Worm (Caenorhabditis elegans) whole organism, mixed stage, embryonic: ENCODE measurements around the gene nspc-12.

ENCODE experiments used
- bed-3 ChIP-seq: fragments of 200-800 bp; sonication (Bioruptor generic); optimal IDR thresholded peaks from 3 replicates; lab custom pipeline; 2018; ENCODE audit warnings: mild to moderate bottlenecking, missing genetic modification characterization, moderate library complexity, missing compliant biosample characterization
- blmp-1 ChIP-seq: fragments of 150-350 bp; optimal IDR thresholded peaks from 2 replicates; lab custom pipeline; 2014; ENCODE audit warnings: missing biosample characterization, missing genetic modification characterization
- ceh-43 ChIP-seq: fragments of 200-800 bp; sonication (Bioruptor generic); optimal IDR thresholded peaks from 2 replicates; lab custom pipeline; 2018; ENCODE audit warnings: mild to moderate bottlenecking, missing genetic modification characterization, moderate library complexity, missing compliant biosample characterization
- ces-1 ChIP-seq: fragments of 150-350 bp; optimal IDR thresholded peaks from 2 replicates; lab custom pipeline; 2014; ENCODE audit warnings: missing biosample characterization, missing genetic modification reagents, missing genetic modification characterization
- mep-1 ChIP-seq: fragments of 150-350 bp; optimal IDR thresholded peaks from 2 replicates; lab custom pipeline; 2017; ENCODE audit warnings: missing biosample characterization, missing genetic modification reagents, missing genetic modification characterization, inconsistent platforms
- nhr-12 ChIP-seq: fragments of 150-350 bp; optimal IDR thresholded peaks from 2 replicates; lab custom pipeline; 2014; ENCODE audit warnings: missing biosample characterization, missing genetic modification characterization
- nhr-76 ChIP-seq: sonication (generic microtip); optimal IDR thresholded peaks from 2 replicates; lab custom pipeline; 2017; ENCODE audit warnings: missing biosample characterization, missing genetic modification characterization
- snpc-4 ChIP-seq: fragments of 150-350 bp; optimal IDR thresholded peaks from 2 replicates; lab custom pipeline; 2014; ENCODE audit warnings: missing biosample characterization, missing genetic modification characterization
- unc-62 ChIP-seq: fragments of 150-350 bp; optimal IDR thresholded peaks from 2 replicates; lab custom pipeline; 2014; ENCODE audit warnings: missing biosample characterization, missing genetic modification reagents, missing genetic modification characterization

ce11 chrX:12356581-12356980 is at the start of gene nspc-12:
- TF ChIP-seq ces-1 (GFP tag; lab: Kevin White, UChicago) (no peak), ceh-43 (GFP tag; lab: Kevin White, UChicago) (no peak), nhr-12 (tag; lab: Kevin White, UChicago) (no peak), blmp-1 (tag; lab: Kevin White, UChicago) (no peak), bed-3 (GFP tag; lab: Kevin White, UChicago) (no peak), nhr-76 (tag; lab: Kevin White, UChicago) (no peak), snpc-4 (tag; lab: Kevin White, UChicago) (no peak), unc-62 (GFP tag; lab: Kevin White, UChicago) (no peak), mep-1 (tag; lab: Kevin White, UChicago) (no peak)
